Worm (Caenorhabditis elegans) whole organism, L1 larva: ENCODE data around the gene ubc-23.

ENCODE experiments used
- elt-2 ChIP-seq: sonication (generic microtip); optimal IDR thresholded peaks from 2 replicates; lab custom pipeline; 2016; ENCODE audit warnings: missing genetic modification characterization, mild to moderate bottlenecking, inconsistent platforms, missing compliant biosample characterization, missing genetic modification reagents
- elt-3 ChIP-seq, 6 experiments: fragments of 150-350 bp in 1 of 6; sonication (generic microtip); optimal IDR thresholded peaks; 2 replicates each; lab custom pipeline; 2017 to 2018; ENCODE audit warnings: missing biosample characterization in 6 of 6, missing genetic modification characterization in 6 of 6, inconsistent platforms in 1 of 6
- lin-39 ChIP-seq: fragments of 150-350 bp; optimal IDR thresholded peaks from 2 replicates; lab custom pipeline; 2014; ENCODE audit warnings: missing biosample characterization, missing genetic modification reagents, missing genetic modification characterization
- skn-1 ChIP-seq: fragments of 150-350 bp; optimal IDR thresholded peaks from 2 replicates; lab custom pipeline; 2014; ENCODE audit warnings: missing biosample characterization, missing genetic modification characterization

DNA sequence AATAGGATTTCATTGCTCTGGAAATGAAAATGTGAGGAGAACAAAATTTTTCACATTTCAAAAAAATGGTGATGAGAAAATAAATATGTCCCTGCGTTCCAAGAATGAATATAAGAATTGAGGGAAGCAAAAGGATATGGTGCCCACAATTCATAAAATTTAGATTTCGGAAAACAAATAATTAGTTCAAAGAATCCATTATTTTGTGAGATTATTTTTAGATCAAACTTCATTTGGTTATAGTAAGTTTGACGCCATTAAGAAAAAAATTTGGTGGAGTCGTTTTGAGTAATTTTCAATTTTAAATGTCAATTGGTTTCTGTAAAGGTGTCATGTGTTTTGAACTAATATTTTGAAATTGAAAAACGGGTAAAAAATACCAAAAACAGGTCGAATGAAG is 43.7 kb upstream of the ubc-23 start:
- TF ChIP-seq skn-1 (tag; lab: Kevin White, UChicago) (no peak), lin-39 (tag; lab: Kevin White, UChicago) (no peak), elt-3 (tag; optimal IDR thresholded peaks at IDR 0.05; lab: Kevin White, UChicago) (no peak), elt-2 (tag; lab: Kevin White, UChicago) (no peak)
